Worm (Caenorhabditis elegans) whole organism, midembryonic: ENCODE data around the gene K04G11.1.
A peak's percentile ranks its signal among the peaks of the same experiment; 100 is the strongest.

Experiments used
- T22C8.4 ChIP-seq: fragments of 200-800 bp; sonication (Bioruptor generic); IDR thresholded peaks from 2 replicates; pipeline ENCODE4 v1.3.6; 2022; ENCODE audit warnings: missing genetic modification characterization, missing compliant biosample characterization
- cog-1 ChIP-seq: sonication (generic microtip); optimal IDR thresholded peaks from 2 replicates; lab custom pipeline; 2016; ENCODE audit warnings: missing genetic modification characterization, missing compliant biosample characterization
- flt-1 ChIP-seq: fragments of 200-800 bp; sonication (Bioruptor generic); IDR thresholded peaks from 2 replicates; pipeline ENCODE4 v1.3.6; 2022; ENCODE audit warnings: missing genetic modification characterization, missing compliant biosample characterization
- klf-2 ChIP-seq: fragments of 200-800 bp; sonication (Bioruptor generic); conservative IDR thresholded peaks from 2 replicates; pipeline ENCODE4 v1.3.6; 2022; ENCODE audit warnings: missing genetic modification reagents, missing genetic modification characterization, missing compliant biosample characterization
- med-1 ChIP-seq: sonication (generic microtip); optimal IDR thresholded peaks from 2 replicates; lab custom pipeline; 2017; ENCODE audit warnings: missing genetic modification characterization, mild to moderate bottlenecking, missing compliant biosample characterization, antibody characterized with exemption, missing genetic modification reagents; ENCODE audit not compliant: insufficient read depth
- ref-1 ChIP-seq: fragments of 200-800 bp; sonication (Bioruptor generic); conservative IDR thresholded peaks from 2 replicates; pipeline ENCODE4 v1.3.6; 2022; ENCODE audit warnings: missing genetic modification reagents, missing genetic modification characterization, missing compliant biosample characterization
- tab-1 ChIP-seq: fragments of 200-800 bp; sonication (Bioruptor generic); IDR thresholded peaks from 2 replicates; pipeline ENCODE4 v1.3.6; 2022; ENCODE audit warnings: missing genetic modification characterization, missing compliant biosample characterization
- ztf-23 ChIP-seq: fragments of 200-800 bp; sonication (Bioruptor generic); IDR thresholded peaks from 2 replicates; pipeline ENCODE4 v1.3.6; 2022; ENCODE audit warnings: missing genetic modification reagents, missing genetic modification characterization, missing compliant biosample characterization
- ztf-29 ChIP-seq: fragments of 200-800 bp; sonication (Bioruptor generic); IDR thresholded peaks from 2 replicates; pipeline ENCODE4 v1.3.6; 2022; ENCODE audit warnings: missing genetic modification reagents, missing genetic modification characterization, missing compliant biosample characterization

The K04G11.1 gene

DNA sequence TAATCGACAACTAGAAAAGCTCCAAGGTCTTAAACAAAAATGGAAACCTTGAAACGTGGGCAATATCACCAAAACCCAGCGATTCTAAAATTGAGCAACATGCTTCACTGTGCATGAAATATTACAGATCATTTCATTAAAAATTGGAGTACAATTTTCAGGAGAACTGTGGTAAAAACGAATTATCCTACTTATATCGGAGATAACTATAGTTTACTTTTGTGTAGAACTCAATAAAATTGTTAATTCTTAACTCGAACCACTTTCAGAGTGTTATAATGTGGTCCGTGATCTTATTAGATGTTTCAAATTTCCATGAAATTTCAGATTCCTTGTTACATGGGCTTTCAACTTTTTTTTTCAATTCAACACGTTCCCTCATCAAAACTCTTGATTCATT is at the start of gene K04G11.1:
Gene K04G11.1, plus strand, starts transcription at position 301 of the 400 bp plus-strand sequence.
- no peak for TF ChIP-seq ztf-23 (GFP tag; lab: Robert Waterston, UW)
- no peak for TF ChIP-seq ztf-29 (GFP tag; lab: Robert Waterston, UW)
- no peak for TF ChIP-seq klf-2 (GFP tag; lab: Robert Waterston, UW)
- TF ChIP-seq ref-1 (GFP tag; lab: Robert Waterston, UW), result no peak
- TF ChIP-seq flt-1 (GFP tag; lab: Robert Waterston, UW), result no peak
- no peak for TF ChIP-seq med-1 (GFP tag; lab: Kevin White, UChicago)
- TF ChIP-seq T22C8.4 (GFP tag; lab: Robert Waterston, UW), result no peak
- TF ChIP-seq tab-1 (GFP tag; lab: Robert Waterston, UW), result no peak
- no peak for TF ChIP-seq cog-1 (tag; lab: Kevin White, UChicago)

- TF ChIP-seq flt-1 (GFP tag; lab: Robert Waterston, UW) (no peak), med-1 (GFP tag; lab: Kevin White, UChicago) (no peak)
Observed at ce11 chrX:14287888-14288287, 47.4 kb upstream of the K04G11.1 start.

DNA sequence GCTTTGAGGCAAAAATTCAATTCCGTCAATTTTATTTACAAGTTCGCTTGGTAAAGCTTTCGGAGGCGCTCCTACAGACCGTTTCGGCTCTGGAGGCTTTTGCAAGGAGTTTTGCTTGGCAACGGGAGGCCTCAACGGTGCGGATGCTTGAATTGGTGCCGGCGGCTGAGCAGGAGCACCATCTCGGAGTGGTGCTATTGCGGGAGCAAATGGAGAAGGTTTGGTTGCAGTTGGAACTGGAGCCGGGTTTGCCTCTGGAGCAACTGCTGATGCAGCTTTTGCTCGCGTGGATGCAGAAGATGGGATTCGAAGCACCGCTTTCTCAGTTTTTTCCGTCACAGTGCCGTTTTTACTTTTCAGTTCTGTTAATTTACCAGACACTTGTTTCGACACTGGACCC is 45.3 kb upstream of the K04G11.1 start:
- TF ChIP-seq T22C8.4 (GFP tag; lab: Robert Waterston, UW) (no peak), ztf-29 (GFP tag; lab: Robert Waterston, UW) (no peak), ztf-23 (GFP tag; lab: Robert Waterston, UW) (no peak), med-1 (GFP tag; lab: Kevin White, UChicago) (no peak), tab-1 (GFP tag; lab: Robert Waterston, UW) (no peak), ref-1 (GFP tag; lab: Robert Waterston, UW) (no peak), flt-1 (GFP tag; lab: Robert Waterston, UW) (no peak), cog-1 (tag; lab: Kevin White, UChicago) (no peak), klf-2 (GFP tag; lab: Robert Waterston, UW) (no peak)

DNA sequence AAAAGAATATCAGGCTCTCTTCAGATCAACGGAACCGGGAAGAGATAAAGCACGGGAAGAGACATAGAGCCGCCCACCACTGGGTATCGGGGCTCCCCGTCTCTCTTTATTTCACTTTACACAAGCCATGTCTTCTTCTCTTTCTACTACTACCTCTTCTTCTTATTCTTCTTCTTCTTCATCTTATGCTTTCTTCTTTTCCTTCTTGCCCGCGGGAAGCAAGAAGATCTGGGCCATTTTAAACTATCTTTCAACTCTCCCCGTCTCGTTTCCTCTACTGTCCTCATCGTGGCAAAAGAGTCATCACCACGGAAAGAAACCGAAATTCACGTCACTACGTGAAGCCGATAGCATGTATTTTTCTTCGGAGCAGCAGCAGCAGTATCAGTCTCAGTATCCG is 42.7 kb upstream of the K04G11.1 start:
- TF ChIP-seq med-1 (GFP tag; lab: Kevin White, UChicago) (no peak), T22C8.4 (GFP tag; lab: Robert Waterston, UW) (no peak), flt-1 (GFP tag; lab: Robert Waterston, UW) (no peak), cog-1 (tag; lab: Kevin White, UChicago) (no peak), tab-1 (GFP tag; lab: Robert Waterston, UW) (no peak), ztf-29 (GFP tag; lab: Robert Waterston, UW) (no peak)

- TF ChIP-seq cog-1 (tag; lab: Kevin White, UChicago), result no peak
- TF ChIP-seq tab-1 (GFP tag; lab: Robert Waterston, UW), result no peak
- TF ChIP-seq klf-2 (GFP tag; lab: Robert Waterston, UW), result no peak
- no peak for TF ChIP-seq ztf-23 (GFP tag; lab: Robert Waterston, UW)
- no peak for TF ChIP-seq flt-1 (GFP tag; lab: Robert Waterston, UW)
- TF ChIP-seq ztf-29 (GFP tag; lab: Robert Waterston, UW), result no peak
- no peak for TF ChIP-seq med-1 (GFP tag; lab: Kevin White, UChicago)
- TF ChIP-seq T22C8.4 (GFP tag; lab: Robert Waterston, UW), result no peak
- no peak for TF ChIP-seq ref-1 (GFP tag; lab: Robert Waterston, UW)
Observed at ce11 chrX:14296559-14296958, 38.8 kb upstream of the K04G11.1 start, which contains the start of gene madd-3. TSS of gene madd-3 (minus strand) at chrX:14296659.

ce11 chrX:14297209-14297608 is 38.1 kb upstream of the K04G11.1 start:
- TF ChIP-seq med-1 (GFP tag; lab: Kevin White, UChicago) (no peak), ztf-29 (GFP tag; lab: Robert Waterston, UW) (no peak), cog-1 (tag; lab: Kevin White, UChicago) (peak; percentile 24), flt-1 (GFP tag; lab: Robert Waterston, UW) (peak; percentile 82), T22C8.4 (GFP tag; lab: Robert Waterston, UW) (peak; percentile 93), tab-1 (GFP tag; lab: Robert Waterston, UW) (no peak), ref-1 (GFP tag; lab: Robert Waterston, UW) (no peak), klf-2 (GFP tag; lab: Robert Waterston, UW) (no peak), ztf-23 (GFP tag; lab: Robert Waterston, UW) (0 out of 2 replicates have a peak, but pooled peaks have one; percentile 17)

DNA sequence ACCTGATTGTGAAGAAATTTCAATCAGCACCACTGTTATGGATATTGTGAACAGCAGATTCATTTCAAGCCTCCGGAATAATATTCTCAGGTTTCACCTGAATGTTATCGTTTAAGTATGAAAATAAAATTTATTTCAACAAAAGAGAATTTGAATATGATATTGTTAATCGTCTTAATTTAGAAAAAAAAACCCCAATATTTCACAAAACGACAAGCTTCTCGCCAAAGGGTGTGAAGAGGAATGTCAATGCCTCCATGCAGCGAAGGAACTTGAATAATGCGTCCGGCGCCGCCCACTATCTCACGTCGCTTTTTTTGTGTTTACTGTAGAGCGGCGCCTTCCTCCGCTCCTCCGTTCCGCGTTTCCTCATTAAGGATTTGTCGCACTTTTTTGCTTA is 32.2 kb upstream of the K04G11.1 start, which contains the start of gene C11H1.5:
Gene C11H1.5, minus strand, starts transcription at position 101 of the 400 bp plus-strand sequence.
- TF ChIP-seq cog-1 (tag; lab: Kevin White, UChicago), result no peak

- TF ChIP-seq med-1 (GFP tag; lab: Kevin White, UChicago), result no peak
- no peak for TF ChIP-seq cog-1 (tag; lab: Kevin White, UChicago)
Observed at ce11 chrX:14307667-14308066, 27.7 kb upstream of the K04G11.1 start, which contains the start of gene gphr-2. TSS of gene gphr-2 (minus strand) at chrX:14307767.

ce11 chrX:14309656-14310055 is 25.7 kb upstream of the K04G11.1 start:
- no peak for TF ChIP-seq ztf-23 (GFP tag; lab: Robert Waterston, UW)

DNA sequence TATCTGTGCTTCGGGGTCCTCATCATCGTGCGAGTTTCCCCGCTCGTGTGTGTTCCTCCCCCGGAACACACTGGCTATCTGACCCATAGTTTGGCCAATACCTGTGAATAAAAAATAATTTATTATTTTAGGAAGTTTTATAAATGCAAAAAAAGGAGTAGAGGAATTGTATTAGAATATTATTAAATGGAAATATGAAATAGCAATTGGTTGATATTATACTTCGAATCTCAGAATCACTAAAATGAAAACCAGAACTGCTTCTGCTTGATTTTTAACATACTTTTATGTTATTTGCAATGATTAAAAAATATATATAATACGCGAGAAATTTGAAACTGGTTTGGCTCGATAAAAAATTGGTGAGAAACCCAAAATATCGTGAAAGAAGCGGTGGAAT is 23.7 kb upstream of the K04G11.1 start, which contains the start of gene mgrn-1:
Gene mgrn-1, minus strand, starts transcription at position 101 of the 400 bp plus-strand sequence.
- TF ChIP-seq T22C8.4 (GFP tag; lab: Robert Waterston, UW), result no peak
- TF ChIP-seq flt-1 (GFP tag; lab: Robert Waterston, UW), result no peak
- no peak for TF ChIP-seq ref-1 (GFP tag; lab: Robert Waterston, UW)
- TF ChIP-seq ztf-29 (GFP tag; lab: Robert Waterston, UW), result no peak
- no peak for TF ChIP-seq ztf-23 (GFP tag; lab: Robert Waterston, UW)
- TF ChIP-seq med-1 (GFP tag; lab: Kevin White, UChicago), result no peak
- TF ChIP-seq cog-1 (tag; lab: Kevin White, UChicago), result no peak
- no peak for TF ChIP-seq tab-1 (GFP tag; lab: Robert Waterston, UW)
- TF ChIP-seq klf-2 (GFP tag; lab: Robert Waterston, UW), result no peak
